Worm (Caenorhabditis elegans) whole organism, L4 larva: Measurements from ENCODE around the gene F45E10.2.

ENCODE experiments used
- arid-1 ChIP-seq: fragments of 200-800 bp; sonication (Bioruptor generic); conservative IDR thresholded peaks from 2 replicates; pipeline ENCODE4 v1.3.6; 2022; ENCODE audit warnings: missing genetic modification reagents, missing genetic modification characterization, missing compliant biosample characterization
- ceh-82 ChIP-seq: sonication (generic microtip); optimal IDR thresholded peaks from 2 replicates; lab custom pipeline; 2017; ENCODE audit warnings: missing biosample characterization, missing genetic modification characterization
- ces-1 ChIP-seq: fragments of 150-350 bp; sonication (generic microtip); optimal IDR thresholded peaks from 4 replicates; lab custom pipeline; 2014; ENCODE audit warnings: missing biosample characterization, missing genetic modification reagents, missing genetic modification characterization
- daf-12 ChIP-seq: fragments of 150-350 bp; optimal IDR thresholded peaks from 2 replicates; lab custom pipeline; 2014; ENCODE audit warnings: missing biosample characterization, missing genetic modification reagents, missing genetic modification characterization
- mdt-29 ChIP-seq: fragments of 200-800 bp; sonication (Bioruptor generic); IDR thresholded peaks from 2 replicates; pipeline ENCODE4 v1.3.6; 2022; ENCODE audit warnings: missing genetic modification reagents, missing genetic modification characterization, missing compliant biosample characterization
- nhr-10 ChIP-seq: fragments of 150-350 bp; optimal IDR thresholded peaks from 2 replicates; lab custom pipeline; 2014; ENCODE audit warnings: missing biosample characterization, missing genetic modification characterization
- pqm-1 ChIP-seq: sonication (generic microtip); optimal IDR thresholded peaks from 2 replicates; lab custom pipeline; 2017; ENCODE audit warnings: missing biosample characterization, missing genetic modification characterization
- spr-3 ChIP-seq: fragments of 200-800 bp; sonication (Bioruptor generic); optimal IDR thresholded peaks from 2 replicates; lab custom pipeline; 2018; ENCODE audit warnings: mild to moderate bottlenecking, missing genetic modification characterization, missing compliant biosample characterization
- unc-39 ChIP-seq: sonication (generic microtip); optimal IDR thresholded peaks from 2 replicates; lab custom pipeline; 2017; ENCODE audit warnings: missing biosample characterization, missing genetic modification characterization
- unc-62 ChIP-seq, 3 experiments: fragments of 150-350 bp in 1 of 3; sonication (generic microtip); optimal IDR thresholded peaks in 2 of 3; peaks in 1 of 3; 1 replicate in 1 of 3; 2 replicates in 2 of 3; lab custom pipeline; 2014 to 2017; ENCODE audit warnings: missing biosample characterization in 3 of 3, missing genetic modification characterization in 3 of 3, missing genetic modification reagents in 3 of 3, missing genotype in 1 of 3
- zag-1 ChIP-seq: fragments of 150-350 bp; optimal IDR thresholded peaks from 2 replicates; lab custom pipeline; 2014; ENCODE audit warnings: missing biosample characterization, missing genetic modification characterization

DNA sequence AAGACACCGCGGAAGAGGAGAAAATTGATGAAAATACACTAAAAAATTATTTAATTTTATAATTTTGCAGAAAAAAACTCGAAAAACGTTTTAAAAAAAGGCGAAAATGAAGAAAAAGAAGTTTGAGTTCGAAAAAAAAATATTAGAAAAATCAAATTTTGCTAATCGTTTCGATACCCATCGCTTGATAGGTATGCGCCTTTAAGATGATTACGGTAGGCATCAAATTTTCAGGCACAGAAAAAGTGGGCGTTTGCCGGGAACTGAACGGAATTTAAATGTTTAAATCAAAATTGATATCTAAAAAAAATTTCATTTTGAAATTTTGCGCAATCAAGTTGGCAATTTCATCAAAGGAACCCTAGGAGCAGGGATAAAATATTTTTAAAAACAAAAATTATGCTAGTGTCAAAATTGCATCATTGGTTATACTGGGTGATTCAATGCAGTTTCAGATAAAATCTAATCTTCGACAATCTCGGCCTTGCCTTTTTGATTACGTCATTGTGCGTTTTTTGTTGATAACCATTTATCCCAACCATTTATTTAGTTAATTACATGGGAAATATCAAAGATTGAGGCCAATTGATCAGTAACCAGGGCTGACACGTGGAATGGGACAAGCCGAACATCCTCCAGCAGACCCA, 11.5 kb downstream of the F45E10.2 start:
- TF ChIP-seq pqm-1 (tag; lab: Kevin White, UChicago) (no peak), arid-1 (GFP tag; lab: Robert Waterston, UW) (no peak), ceh-82 (tag; lab: Kevin White, UChicago) (no peak), mdt-29 (no peak), zag-1 (tag; lab: Kevin White, UChicago) (no peak), nhr-10 (tag; lab: Kevin White, UChicago) (no peak), unc-39 (tag; lab: Kevin White, UChicago) (no peak), ces-1 (GFP tag; lab: Kevin White, UChicago) (no peak), daf-12 (no peak), spr-3 (GFP tag; lab: Kevin White, UChicago) (no peak), unc-62 (GFP tag; optimal IDR thresholded peaks at IDR 0.05 in 1 of 2; lab: Kevin White, UChicago) (peak in 1 of 2 experiments; percentile 23), unc-62 (tag; optimal IDR thresholded peaks at IDR 0.05; lab: Kevin White, UChicago) (no peak)
